Worm (Caenorhabditis elegans): ENCODE results near the gene tag-65.

DNA sequence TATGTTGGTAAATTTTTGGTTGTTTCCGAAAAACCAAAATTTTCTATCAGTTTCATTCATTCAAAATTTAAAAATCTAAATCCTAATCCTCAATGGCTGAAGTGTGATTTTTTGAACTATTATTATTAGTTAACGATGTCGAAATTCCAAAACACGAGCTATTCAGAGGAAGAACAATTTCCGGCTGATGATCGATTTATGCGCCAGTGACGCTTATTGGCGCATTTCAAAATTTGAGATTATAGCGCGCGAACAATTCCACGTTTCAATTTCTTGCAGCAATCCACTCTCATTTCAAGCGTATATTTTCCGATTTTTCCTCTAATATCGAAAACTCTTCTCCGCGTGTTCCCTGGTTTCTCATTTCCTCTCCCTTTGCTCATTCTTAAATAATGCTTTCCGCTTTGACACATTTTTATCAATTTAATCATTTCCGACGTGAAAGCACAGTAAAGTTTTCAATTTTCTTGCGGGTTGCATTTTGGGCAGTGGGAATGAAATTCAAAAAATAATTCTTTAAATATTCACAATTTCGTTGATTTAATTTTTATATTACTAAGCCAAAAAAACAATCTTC lies 14.0 kb downstream of the tag-65 start:
- TF ChIP-seq ztf-23 (GFP tag; IDR thresholded peaks at IDR 0.05) (no peak), flt-1 (GFP tag; IDR thresholded peaks at IDR 0.05) (no peak), klf-2 (GFP tag; conservative IDR thresholded peaks at IDR 0.05) (no peak), ztf-29 (GFP tag; IDR thresholded peaks at IDR 0.05) (no peak), med-1 (GFP tag; optimal IDR thresholded peaks at IDR 0.05; ENCODE audit: insufficient read depth) (no peak), T22C8.4 (GFP tag; IDR thresholded peaks at IDR 0.05) (no peak)
